Worm (Caenorhabditis elegans): Measurements from ENCODE around the gene dhrr-1.

ce11 chrIII:9001899-9002298 lies 57.4 kb downstream of the dhrr-1 start, which contains the start of gene rpn-6.2:
- TF ChIP-seq dao-5 (tag; optimal IDR thresholded peaks at IDR 0.05) (no peak), W03F9.2 (tag; optimal IDR thresholded peaks at IDR 0.05) (no peak)
